Fruit fly (Drosophila melanogaster) whole organism, embryonic: Measurements from ENCODE around the gene CG46310.

ENCODE experiments used
- ATbp ChIP-seq: fragments of 200-800 bp; sonication (Bioruptor generic); optimal IDR thresholded peaks from 2 replicates; lab custom pipeline; 2017; ENCODE audit warnings: missing biosample characterization, mild to moderate bottlenecking, missing genetic modification characterization, missing genetic modification reagents
- Atf3 ChIP-seq: fragments of 200-800 bp; sonication (Bioruptor generic); optimal IDR thresholded peaks from 3 replicates; lab custom pipeline; 2016; ENCODE audit warnings: missing biosample characterization, missing genetic modification characterization
- Bdp1 ChIP-seq: fragments of 200-800 bp; sonication (Bioruptor generic); optimal IDR thresholded peaks from 3 replicates; lab custom pipeline; 2016; ENCODE audit warnings: missing biosample characterization, missing genetic modification characterization
- CG10209 ChIP-seq: fragments of 200-800 bp; sonication (Bioruptor generic); optimal IDR thresholded peaks from 3 replicates; lab custom pipeline; 2017; ENCODE audit warnings: missing biosample characterization, mild to moderate bottlenecking, missing genetic modification characterization, missing genetic modification reagents
- CG1024 ChIP-seq: fragments of 200-800 bp; sonication (Bioruptor generic); IDR thresholded peaks from 2 replicates; pipeline ENCODE4 v1.3.6; 2022; ENCODE audit warnings: missing biosample characterization, missing genetic modification characterization
- CG10654 ChIP-seq: fragments of 200-800 bp; sonication (Bioruptor generic); optimal IDR thresholded peaks from 2 replicates; lab custom pipeline; 2016; ENCODE audit warnings: missing biosample characterization, missing genetic modification characterization
- CG11085 ChIP-seq: fragments of 200-800 bp; sonication (Bioruptor generic); IDR thresholded peaks from 2 replicates; pipeline ENCODE4 v1.3.6; 2022; ENCODE audit warnings: missing biosample characterization, missing genetic modification characterization
- CG11695 ChIP-seq: fragments of 200-800 bp; sonication (Bioruptor generic); IDR thresholded peaks from 3 replicates; pipeline ENCODE4 v1.3.6; 2022; ENCODE audit warnings: missing biosample characterization, missing genetic modification characterization
- CG14014 ChIP-seq: fragments of 200-800 bp; sonication (Bioruptor generic); IDR thresholded peaks from 2 replicates; pipeline ENCODE4 v1.3.6; 2022; ENCODE audit warnings: missing biosample characterization, missing genetic modification characterization
- CG14441 ChIP-seq: fragments of 200-800 bp; sonication (Bioruptor generic); IDR thresholded peaks from 2 replicates; pipeline ENCODE4 v1.3.6; 2022; ENCODE audit warnings: missing biosample characterization, missing genetic modification characterization
- CG1529 ChIP-seq: fragments of 200-800 bp; sonication (Bioruptor generic); optimal IDR thresholded peaks from 3 replicates; lab custom pipeline; 2018; ENCODE audit warnings: missing biosample characterization, missing genetic modification characterization
- CG1602 ChIP-seq: fragments of 200-800 bp; sonication (Bioruptor generic); optimal IDR thresholded peaks from 3 replicates; lab custom pipeline; 2016; ENCODE audit warnings: missing biosample characterization, missing genetic modification characterization
- CG33213 ChIP-seq: fragments of 200-800 bp; sonication (Bioruptor generic); optimal IDR thresholded peaks from 3 replicates; lab custom pipeline; 2016; ENCODE audit warnings: missing biosample characterization, missing genetic modification characterization
- CG3407 ChIP-seq: fragments of 200-800 bp; sonication (Bioruptor generic); optimal IDR thresholded peaks from 2 replicates; lab custom pipeline; 2018; ENCODE audit warnings: missing biosample characterization, mild to moderate bottlenecking, missing genetic modification characterization
- CG3726 ChIP-seq: fragments of 200-800 bp; sonication (Bioruptor generic); IDR thresholded peaks from 3 replicates; pipeline ENCODE4, ENCODE4 v1.3.6; 2022; ENCODE audit warnings: missing biosample characterization, missing genetic modification characterization
- CG4404 ChIP-seq: fragments of 200-800 bp; sonication (Bioruptor generic); IDR thresholded peaks from 2 replicates; pipeline ENCODE4 v1.3.6; 2022; ENCODE audit warnings: missing biosample characterization, missing genetic modification characterization
- CG6272 ChIP-seq: fragments of 200-800 bp; sonication (Bioruptor generic); IDR thresholded peaks from 2 replicates; pipeline ENCODE4 v1.3.6; 2022; ENCODE audit warnings: missing biosample characterization, missing genetic modification characterization
- CG7928 ChIP-seq: fragments of 200-800 bp; sonication (Bioruptor generic); optimal IDR thresholded peaks from 2 replicates; lab custom pipeline; 2017; ENCODE audit warnings: missing biosample characterization, mild to moderate bottlenecking, missing genetic modification characterization
- Doc3 ChIP-seq: fragments of 200-800 bp; sonication (Bioruptor generic); IDR thresholded peaks from 3 replicates; pipeline ENCODE4 v1.3.6; 2022; ENCODE audit warnings: missing biosample characterization, missing genetic modification characterization; ENCODE audit not compliant: partially characterized antibody
- E2f1 ChIP-seq: fragments of 200-800 bp; sonication (Bioruptor generic); IDR thresholded peaks from 2 replicates; pipeline ENCODE4 v1.3.6; 2022; ENCODE audit warnings: missing biosample characterization, missing genetic modification characterization
- E2f2 ChIP-seq: fragments of 200-800 bp; sonication (Bioruptor generic); IDR thresholded peaks from 2 replicates; pipeline ENCODE4 v1.3.6; 2022; ENCODE audit warnings: missing biosample characterization, missing genetic modification characterization
- Ets65A ChIP-seq: fragments of 200-800 bp; sonication (Bioruptor generic); peaks from one replicate; lab custom pipeline; 2016; ENCODE audit warnings: missing biosample characterization, missing genetic modification characterization
- Gug ChIP-seq: fragments of 200-800 bp; sonication (Bioruptor generic); IDR thresholded peaks from 4 replicates; pipeline ENCODE4 v1.3.6; 2022; ENCODE audit warnings: missing biosample characterization, missing genetic modification characterization
- Hsf ChIP-seq: fragments of 200-800 bp; sonication (Bioruptor generic); optimal IDR thresholded peaks from 3 replicates; lab custom pipeline; 2016; ENCODE audit warnings: missing biosample characterization, missing genetic modification characterization
- MTF-1 ChIP-seq: fragments of 200-800 bp; sonication (Bioruptor generic); optimal IDR thresholded peaks from 2 replicates; lab custom pipeline; 2018; ENCODE audit warnings: missing biosample characterization, mild to moderate bottlenecking, missing genetic modification characterization, borderline replicate concordance
- Mad ChIP-seq: fragments of 200-800 bp; sonication (Bioruptor generic); optimal IDR thresholded peaks from 2 replicates; lab custom pipeline; 2016; ENCODE audit warnings: missing biosample characterization, missing genetic modification characterization
- Mrtf ChIP-seq: fragments of 200-800 bp; sonication (Bioruptor generic); IDR thresholded peaks from 3 replicates; pipeline ENCODE4 v1.3.6; 2022; ENCODE audit warnings: missing biosample characterization, missing genetic modification characterization
- Oaz ChIP-seq: fragments of 200-800 bp; sonication (Bioruptor generic); IDR thresholded peaks from 2 replicates; pipeline ENCODE4 v1.3.6; 2022; ENCODE audit warnings: missing biosample characterization, missing genetic modification characterization
- Opbp ChIP-seq: fragments of 200-800 bp; sonication (Bioruptor generic); IDR thresholded peaks from 3 replicates; pipeline ENCODE4 v1.3.6; 2022; ENCODE audit warnings: missing biosample characterization, missing genetic modification characterization; ENCODE audit not compliant: partially characterized antibody
- Optix ChIP-seq: fragments of 200-800 bp; sonication (Bioruptor generic); IDR thresholded peaks from 3 replicates; pipeline ENCODE4 v1.3.6; 2022; ENCODE audit warnings: missing biosample characterization, missing genetic modification characterization
- Rx ChIP-seq: fragments of 200-800 bp; sonication (Bioruptor generic); IDR thresholded peaks from 2 replicates; pipeline ENCODE4 v1.3.6; 2022; ENCODE audit warnings: missing biosample characterization, missing genetic modification characterization
- Sry-δ ChIP-seq: fragments of 200-800 bp; sonication (Bioruptor generic); optimal IDR thresholded peaks from 2 replicates; lab custom pipeline; 2016; ENCODE audit warnings: missing biosample characterization, missing genetic modification characterization
- ara ChIP-seq: fragments of 200-800 bp; sonication (Bioruptor generic); IDR thresholded peaks from 2 replicates; pipeline ENCODE4 v1.3.6; 2022; ENCODE audit warnings: missing biosample characterization, missing genetic modification characterization
- ase ChIP-seq: fragments of 200-800 bp; sonication (Bioruptor generic); IDR thresholded peaks from 3 replicates; pipeline ENCODE4 v1.3.6; 2022; ENCODE audit warnings: missing biosample characterization, missing genetic modification characterization
- bbx ChIP-seq: fragments of 200-800 bp; sonication (Bioruptor generic); IDR thresholded peaks from 2 replicates; pipeline ENCODE4 v1.3.6; 2022; ENCODE audit warnings: missing biosample characterization, missing genetic modification characterization; ENCODE audit not compliant: partially characterized antibody
- cato ChIP-seq: fragments of 200-800 bp; sonication (Bioruptor generic); optimal IDR thresholded peaks from 2 replicates; lab custom pipeline; 2016; ENCODE audit warnings: missing biosample characterization, missing genetic modification characterization, borderline replicate concordance
- cg ChIP-seq: fragments of 200-800 bp; sonication (Bioruptor generic); optimal IDR thresholded peaks from 3 replicates; lab custom pipeline; 2019; ENCODE audit warnings: missing biosample characterization, mild to moderate bottlenecking, missing genetic modification characterization, moderate library complexity
- dmrt11E ChIP-seq: fragments of 200-800 bp; sonication (Bioruptor generic); optimal IDR thresholded peaks from 3 replicates; lab custom pipeline; 2018; ENCODE audit warnings: missing biosample characterization, mild to moderate bottlenecking, missing genetic modification characterization, moderate library complexity
- ewg ChIP-seq: fragments of 200-800 bp; sonication (Bioruptor generic); optimal IDR thresholded peaks from 3 replicates; lab custom pipeline; 2017; ENCODE audit warnings: mild to moderate bottlenecking, missing biosample characterization, missing genetic modification reagents, missing genetic modification characterization
- grau ChIP-seq: fragments of 200-800 bp; optimal IDR thresholded peaks from 3 replicates; lab custom pipeline; 2019; ENCODE audit warnings: missing biosample characterization, mild to moderate bottlenecking, missing genetic modification characterization, moderate library complexity
- gt ChIP-seq: fragments of 200-800 bp; sonication (Bioruptor generic); IDR thresholded peaks from 2 replicates; pipeline ENCODE4 v1.3.6; 2022; ENCODE audit warnings: missing biosample characterization, missing genetic modification characterization
- h ChIP-seq: fragments of >200 bp; optimal IDR thresholded peaks from 2 replicates; lab custom pipeline; 2017
- hbn ChIP-seq: fragments of 200-800 bp; sonication (Bioruptor generic); IDR thresholded peaks from 2 replicates; pipeline ENCODE4 v1.3.6; 2022; ENCODE audit warnings: missing biosample characterization, missing genetic modification characterization; ENCODE audit not compliant: partially characterized antibody
- kay ChIP-seq: fragments of 200-800 bp; sonication (Bioruptor generic); optimal IDR thresholded peaks from 2 replicates; lab custom pipeline; 2016; ENCODE audit warnings: missing biosample characterization, missing genetic modification characterization
- lola ChIP-seq, 3 experiments: fragments of >200 bp in 2 of 3; fragments of 200-800 bp in 1 of 3; sonication (Bioruptor generic) in 1 of 3; optimal IDR thresholded peaks; 2 replicates each; lab custom pipeline; 2017 to 2019; ENCODE audit warnings: missing biosample characterization in 3 of 3, missing genetic modification characterization in 3 of 3, mild to moderate bottlenecking in 1 of 3, moderate library complexity in 1 of 3
- oc ChIP-seq: fragments of 200-800 bp; sonication (Bioruptor generic); optimal IDR thresholded peaks from 2 replicates; lab custom pipeline; 2018; ENCODE audit warnings: missing biosample characterization, mild to moderate bottlenecking, missing genetic modification characterization, moderate library complexity
- p53 ChIP-seq: fragments of 200-800 bp; sonication (Bioruptor generic); optimal IDR thresholded peaks from 2 replicates; lab custom pipeline; 2016; ENCODE audit warnings: missing biosample characterization, missing genetic modification characterization
- pita ChIP-seq: fragments of 200-800 bp; sonication (Bioruptor generic); optimal IDR thresholded peaks from 2 replicates; lab custom pipeline; 2017; ENCODE audit warnings: missing biosample characterization, mild to moderate bottlenecking, missing genetic modification characterization
- slp2 ChIP-seq: fragments of 200-800 bp; sonication (Bioruptor generic); optimal IDR thresholded peaks from 2 replicates; lab custom pipeline; 2016; ENCODE audit warnings: missing biosample characterization, missing genetic modification characterization
- so ChIP-seq: fragments of 200-800 bp; sonication (Bioruptor generic); IDR thresholded peaks from 3 replicates; pipeline ENCODE4 v1.3.6; 2022; ENCODE audit warnings: missing biosample characterization, missing genetic modification characterization
- twi ChIP-seq: fragments of 200-800 bp; optimal IDR thresholded peaks from 2 replicates; lab custom pipeline; 2019; ENCODE audit warnings: missing biosample characterization, mild to moderate bottlenecking, missing genetic modification characterization, moderate library complexity
- usp ChIP-seq: fragments of >200 bp; optimal IDR thresholded peaks from 2 replicates; lab custom pipeline; 2017; ENCODE audit warnings: missing biosample characterization, missing genetic modification characterization

The CG46310 gene

DNA sequence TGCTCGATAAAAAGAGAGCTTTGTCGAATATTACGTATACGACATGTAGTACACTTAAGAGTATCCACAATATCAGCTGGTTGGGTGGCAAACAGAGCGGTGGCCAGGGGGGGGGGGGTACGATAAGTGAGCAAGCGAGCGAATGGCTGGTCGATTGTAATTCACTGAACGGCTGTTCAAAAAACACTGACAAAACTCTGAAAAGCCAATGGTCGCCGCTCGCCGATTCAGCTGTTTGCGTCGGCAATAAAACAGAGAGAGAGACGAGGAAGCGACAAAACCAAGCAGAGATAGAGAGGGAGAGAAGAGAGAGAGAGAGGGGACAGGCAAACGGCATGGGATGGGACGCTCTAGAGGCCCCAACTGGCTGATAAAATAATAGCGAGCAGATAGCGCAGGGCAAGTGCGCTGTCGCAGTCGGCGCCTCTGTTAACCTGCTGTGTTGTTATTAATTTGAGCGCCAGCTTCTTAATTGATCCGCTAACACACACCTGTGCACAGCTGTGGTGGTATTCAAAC lies 52.9 kb downstream of the CG46310 start, which contains the start of gene cnc (continued):
- no peak for TF ChIP-seq Sry-δ
- TF ChIP-seq CG10654: no peak
- TF ChIP-seq p53: no peak
- peak; percentile 29; the same call in 1 of the 2 replicates for TF ChIP-seq E2f2 (GFP tag; lab: Robert Waterston, UW)
- TF ChIP-seq ara (GFP tag; lab: Robert Waterston, UW): 0 out of 2 replicates have a peak, but pooled peaks have one; percentile 25
- no peak for TF ChIP-seq slp2 (GFP tag; lab: Kevin White, UChicago)
- peak; percentile 25 for TF ChIP-seq oc (tag; lab: Kevin White, UChicago)
- no peak for TF ChIP-seq Gug (GFP tag; lab: Robert Waterston, UW)
- TF ChIP-seq bbx: no peak; the same call in 1 of the 2 replicates
- no peak for TF ChIP-seq CG6272 (GFP tag; lab: Robert Waterston, UW)
- TF ChIP-seq h (lab: Kevin White, UChicago): no peak
- TF ChIP-seq Ets65A (GFP tag; lab: Kevin White, UChicago): no peak
- TF ChIP-seq kay (GFP tag; lab: Kevin White, UChicago): no peak
- no peak for TF ChIP-seq usp (GFP tag; lab: Kevin White, UChicago)
- TF ChIP-seq CG11695 (GFP tag; lab: Robert Waterston, UW): peak; percentile 57; the same call in 1 of the 3 replicates
- no peak for TF ChIP-seq Oaz (GFP tag; lab: Robert Waterston, UW)
- TF ChIP-seq Doc3: peak; percentile 44; the same call in 1 of the 3 replicates
- TF ChIP-seq CG7928: peak; percentile 24
- TF ChIP-seq so: peak; percentile 79; the same call in 2 of the 3 replicates
- no peak for TF ChIP-seq Rx (GFP tag; lab: Robert Waterston, UW)
- TF ChIP-seq CG1529 (GFP tag; lab: Kevin White, UChicago): no peak
- TF ChIP-seq CG3407: no peak
- no peak for TF ChIP-seq twi (tag; lab: Kevin White, UChicago)
- TF ChIP-seq CG3726 (GFP tag; lab: Robert Waterston, UW): no peak
- no peak for TF ChIP-seq CG14014 (GFP tag; lab: Robert Waterston, UW)
- peak; percentile 18 for TF ChIP-seq MTF-1 (GFP tag; lab: Kevin White, UChicago)
- TF ChIP-seq CG14441 (GFP tag; lab: Robert Waterston, UW): no peak
- no peak for TF ChIP-seq Mad (GFP tag; lab: Kevin White, UChicago)
- TF ChIP-seq Optix (GFP tag; lab: Robert Waterston, UW): no peak; the same call in 2 of the 3 replicates
- TF ChIP-seq CG4404: no peak
- no peak for TF ChIP-seq gt
- TF ChIP-seq Hsf (GFP tag; lab: Kevin White, UChicago): no peak
- no peak for TF ChIP-seq grau (tag; lab: Kevin White, UChicago)
- TF ChIP-seq CG10209: no peak
- TF ChIP-seq E2f1 (GFP tag; lab: Robert Waterston, UW): peak; percentile 21; the same call in 1 of the 2 replicates
- no peak for TF ChIP-seq Bdp1 (GFP tag; lab: Kevin White, UChicago)
- no peak for TF ChIP-seq CG11085 (GFP tag; lab: Robert Waterston, UW)
- TF ChIP-seq lola (GFP tag; optimal IDR thresholded peaks at IDR 0.05; lab: Kevin White, UChicago): no peak
- no peak for TF ChIP-seq pita (GFP tag; lab: Kevin White, UChicago)
- no peak for TF ChIP-seq CG1602
- TF ChIP-seq ATbp (GFP tag; lab: Kevin White, UChicago): no peak
- no peak for TF ChIP-seq Mrtf (GFP tag; lab: Robert Waterston, UW)
- no peak for TF ChIP-seq Atf3 (GFP tag; lab: Kevin White, UChicago)
- no peak for TF ChIP-seq Opbp (GFP tag; lab: Robert Waterston, UW)
- no peak for TF ChIP-seq dmrt11E (tag; lab: Kevin White, UChicago)
- TF ChIP-seq ewg (GFP tag; lab: Kevin White, UChicago): no peak
- TF ChIP-seq CG1024 (GFP tag; lab: Robert Waterston, UW): 0 out of 2 replicates have a peak, but pooled peaks have one; percentile 34
- no peak for TF ChIP-seq CG33213 (GFP tag; lab: Kevin White, UChicago)
- no peak for TF ChIP-seq cato (GFP tag; lab: Kevin White, UChicago)
- no peak for TF ChIP-seq cg (GFP tag; lab: Kevin White, UChicago)
- TF ChIP-seq ase: no peak
- TF ChIP-seq hbn (GFP tag; lab: Robert Waterston, UW): peak; percentile 19; the same call in 1 of the 2 replicates
